Worm (Caenorhabditis elegans) whole organism, early embryonic: ENCODE results near the gene arrd-10.

Experiments used
- B0310.2 ChIP-seq: sonication (generic microtip); optimal IDR thresholded peaks from 2 replicates; lab custom pipeline; 2016; ENCODE audit warnings: mild to moderate bottlenecking, missing genetic modification characterization, missing compliant biosample characterization
- F13C5.2 ChIP-seq: sonication (generic microtip); optimal IDR thresholded peaks from 2 replicates; lab custom pipeline; 2017; ENCODE audit warnings: mild to moderate bottlenecking, missing genetic modification characterization, inconsistent platforms, missing compliant biosample characterization
- ama-1 ChIP-seq: fragments of 150-350 bp; optimal IDR thresholded peaks from 2 replicates; lab custom pipeline; 2014
- ceh-13 ChIP-seq: fragments of 200-800 bp; sonication (Bioruptor generic); optimal IDR thresholded peaks from 2 replicates; lab custom pipeline; 2018; ENCODE audit warnings: mild to moderate bottlenecking, missing genetic modification characterization, missing compliant biosample characterization
- flt-1 ChIP-seq: fragments of 200-800 bp; sonication (Bioruptor generic); IDR thresholded peaks from 2 replicates; pipeline ENCODE4 v1.3.6; 2022; ENCODE audit warnings: missing genetic modification characterization, missing compliant biosample characterization
- hmbx-1 ChIP-seq: sonication (generic microtip); optimal IDR thresholded peaks from 2 replicates; lab custom pipeline; 2016; ENCODE audit warnings: mild to moderate bottlenecking, missing genetic modification characterization, missing compliant biosample characterization
- pes-1 ChIP-seq: fragments of 200-800 bp; sonication (Bioruptor generic); IDR thresholded peaks from 2 replicates; pipeline ENCODE4 v1.3.6; 2022; ENCODE audit warnings: missing genetic modification reagents, missing genetic modification characterization, missing compliant biosample characterization
- sea-1 ChIP-seq: fragments of 200-800 bp; sonication (Bioruptor generic); conservative IDR thresholded peaks from 2 replicates; pipeline ENCODE4 v1.3.6; 2022; ENCODE audit warnings: missing genetic modification characterization, missing compliant biosample characterization
- tbx-37 ChIP-seq: fragments of 200-800 bp; sonication (Bioruptor generic); conservative IDR thresholded peaks from 2 replicates; pipeline ENCODE4 v1.3.6; 2022; ENCODE audit warnings: missing genetic modification reagents, missing genetic modification characterization, missing compliant biosample characterization
- tra-4 ChIP-seq: sonication (generic microtip); optimal IDR thresholded peaks from 2 replicates; lab custom pipeline; 2017; ENCODE audit warnings: missing genetic modification characterization, missing compliant biosample characterization

- TF ChIP-seq flt-1 (GFP tag; lab: Robert Waterston, UW) = no peak
- TF ChIP-seq sea-1 (GFP tag; lab: Robert Waterston, UW) = no peak
- TF ChIP-seq ceh-13 = no peak
- TF ChIP-seq pes-1 = no peak
- no peak for TF ChIP-seq ama-1
- no peak for TF ChIP-seq tbx-37
- no peak for TF ChIP-seq tra-4
- no peak for TF ChIP-seq B0310.2 (tag; lab: Kevin White, UChicago)
- no peak for TF ChIP-seq F13C5.2 (tag; lab: Kevin White, UChicago)
- no peak for TF ChIP-seq hmbx-1 (tag; lab: Kevin White, UChicago)
Observed at ce11 chrII:12954670-12955069, 14.8 kb downstream of the arrd-10 start, which contains the start of the genes Y38F1A.1 and Y38F1A.2.
